Worm (Caenorhabditis elegans): ENCODE data around the gene shl-1.
A peak's percentile ranks its signal among the peaks of the same experiment; 100 is the strongest.

The shl-1 gene

DNA sequence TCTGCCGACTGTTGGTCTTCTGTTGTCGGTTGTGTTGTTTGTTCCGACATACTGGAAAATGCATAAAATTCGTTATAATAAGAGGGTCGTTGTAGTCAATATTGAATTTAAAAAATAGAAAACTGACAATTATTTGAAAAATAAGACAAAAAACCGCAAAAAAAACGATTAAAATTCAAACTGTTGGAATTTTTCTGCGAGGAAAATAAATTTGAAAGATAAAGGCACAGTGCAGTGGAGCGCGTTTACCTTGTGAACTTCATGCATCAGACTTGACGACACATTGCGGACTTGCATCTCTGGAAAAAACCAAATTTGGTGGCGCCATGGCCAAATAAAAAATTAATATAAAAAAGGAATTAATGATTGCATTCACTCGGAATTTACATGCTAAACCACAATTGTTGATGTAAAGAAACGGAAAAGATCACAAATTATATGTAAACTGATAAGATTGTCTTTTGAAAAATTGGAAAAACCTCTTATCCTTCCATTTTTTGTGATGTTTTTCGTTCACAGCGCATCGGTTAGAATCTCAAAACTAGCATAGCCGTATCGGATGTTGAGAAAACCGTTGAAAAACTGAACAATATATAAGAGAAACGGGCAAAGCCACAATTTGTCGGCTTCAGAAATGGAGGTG lies 7.3 kb downstream of the shl-1 start, which contains the start of the genes hrpf-2 and bli-6:
hrpf-2 (minus strand) TSS at position 51 of the 643 bp plus-strand sequence.
bli-6 (plus strand) TSS at position 593 of the 643 bp plus-strand sequence.
- TF ChIP-seq Y67H2A.10 (GFP tag; conservative IDR thresholded peaks at IDR 0.05) (no peak), akir-1 (GFP tag; optimal IDR thresholded peaks at IDR 0.05) (no peak), nfya-2 (GFP tag; IDR thresholded peaks at IDR 0.05) (no peak), K11D2.4 (GFP tag; IDR thresholded peaks at IDR 0.05) (no peak), ets-4 (GFP tag; optimal IDR thresholded peaks at IDR 0.05) (no peak), ztf-22 (GFP tag; optimal IDR thresholded peaks at IDR 0.05) (no peak), madf-3 (GFP tag; IDR thresholded peaks at IDR 0.05) (0 out of 2 replicates have a peak, but pooled peaks have one; percentile 22), mel-28 (tag; optimal IDR thresholded peaks at IDR 0.05; ENCODE audit: borderline replicate concordance) (no peak), gei-17 (GFP tag; optimal IDR thresholded peaks at IDR 0.05) (no peak), tbx-9 (tag; optimal IDR thresholded peaks at IDR 0.05; ENCODE audit: borderline replicate concordance) (no peak), dpff-1 (tag; optimal IDR thresholded peaks at IDR 0.05) (no peak), zim-3 (tag; optimal IDR thresholded peaks at IDR 0.05) (no peak), rec-8 (tag; optimal IDR thresholded peaks at IDR 0.05) (no peak), ekl-4 (GFP tag; IDR thresholded peaks at IDR 0.05) (no peak), F22D6.2 (tag; optimal IDR thresholded peaks at IDR 0.05) (no peak), lsl-1 (GFP tag; optimal IDR thresholded peaks at IDR 0.05) (peak; percentile 38), F33H1.4 (GFP tag; IDR thresholded peaks at IDR 0.05) (peak; percentile 49; the same call in 1 of the 2 replicates), F10E7.11 (tag; optimal IDR thresholded peaks at IDR 0.05) (no peak), somi-1 (GFP tag; optimal IDR thresholded peaks at IDR 0.05) (no peak), Y79H2A.3 (GFP tag; conservative IDR thresholded peaks at IDR 0.05) (no peak), lag-1 (GFP tag; IDR thresholded peaks at IDR 0.05) (no peak), F37B4.10 (GFP tag; IDR thresholded peaks at IDR 0.05) (no peak), ceh-91 (GFP tag; IDR thresholded peaks at IDR 0.05) (no peak), dox-1 (GFP tag; IDR thresholded peaks at IDR 0.05) (peak; percentile 43; the same call in 1 of the 2 replicates), K12H6.12 (tag; optimal IDR thresholded peaks at IDR 0.05) (peak; percentile 4), chd-7 (tag; optimal IDR thresholded peaks at IDR 0.05) (no peak), let-607 (tag; optimal IDR thresholded peaks at IDR 0.05) (no peak), ZK185.1 (tag; optimal IDR thresholded peaks at IDR 0.05; ENCODE audit: poor library complexity, severe bottlenecking) (peak; percentile 52), mcd-1 (GFP tag; IDR thresholded peaks at IDR 0.05) (peak; percentile 94), T26A5.8 (tag; optimal IDR thresholded peaks at IDR 0.05) (no peak), ztf-26 (tag; optimal IDR thresholded peaks at IDR 0.05) (no peak), aptf-2 (GFP tag; conservative IDR thresholded peaks at IDR 0.05) (no peak), ceh-40 (GFP tag; IDR thresholded peaks at IDR 0.05) (no peak), mxl-1 (tag; optimal IDR thresholded peaks at IDR 0.05) (no peak), atf-7 (tag; optimal IDR thresholded peaks at IDR 0.05) (no peak), madf-8 (GFP tag; conservative IDR thresholded peaks at IDR 0.05) (no peak), B0261.1 (tag; optimal IDR thresholded peaks at IDR 0.05) (no peak), Y53G8AR.9 (GFP tag; conservative IDR thresholded peaks at IDR 0.05) (no peak), tbp1 (GFP tag; optimal IDR thresholded peaks at IDR 0.05) (peak; percentile 50), F39B2.1 (GFP tag; IDR thresholded peaks at IDR 0.05) (no peak), D2030.7 (GFP tag; IDR thresholded peaks at IDR 0.05) (0 out of 2 replicates have a peak, but pooled peaks have one; percentile 30), hsf-1 (GFP tag; IDR thresholded peaks at IDR 0.05) (no peak), mes-4 (tag; optimal IDR thresholded peaks at IDR 0.05) (no peak), C17E4.6 (GFP tag; IDR thresholded peaks at IDR 0.05) (no peak), aptf-3 (GFP tag; IDR thresholded peaks at IDR 0.05) (no peak), pha-4 (tag; optimal IDR thresholded peaks at IDR 0.05) (no peak), snpc-1.3 (tag; optimal IDR thresholded peaks at IDR 0.05; ENCODE audit: insufficient read depth) (peak; percentile 74), tlf-1 (GFP tag; optimal IDR thresholded peaks at IDR 0.05) (no peak)

All from whole organism, young adult.